Fruit fly (Drosophila melanogaster) whole organism: ENCODE data around the gene CG4496.

Source experiments
- CG8478 ChIP-seq: fragments of >200 bp; optimal IDR thresholded peaks from 2 replicates; lab custom pipeline; 2018; ENCODE audit warnings: inconsistent platforms
- Dll ChIP-seq: fragments of >200 bp; optimal IDR thresholded peaks from 2 replicates; lab custom pipeline; 2017
- EcR ChIP-seq, 2 experiments: fragments of >200 bp; optimal IDR thresholded peaks; 2 replicates each; lab custom pipeline; 2017; ENCODE audit warnings: missing biosample characterization in 2 of 2, missing genetic modification characterization in 2 of 2, missing genetic modification reagents in 2 of 2
- pan ChIP-seq: fragments of >200 bp; optimal IDR thresholded peaks from 2 replicates; lab custom pipeline; 2017
- psq ChIP-seq: fragments of >200 bp; optimal IDR thresholded peaks from 2 replicates; lab custom pipeline; 2017
- usp ChIP-seq: fragments of >200 bp; optimal IDR thresholded peaks from 2 replicates; lab custom pipeline; 2017; ENCODE audit warnings: missing biosample characterization, missing genetic modification characterization, mixed read lengths

DNA sequence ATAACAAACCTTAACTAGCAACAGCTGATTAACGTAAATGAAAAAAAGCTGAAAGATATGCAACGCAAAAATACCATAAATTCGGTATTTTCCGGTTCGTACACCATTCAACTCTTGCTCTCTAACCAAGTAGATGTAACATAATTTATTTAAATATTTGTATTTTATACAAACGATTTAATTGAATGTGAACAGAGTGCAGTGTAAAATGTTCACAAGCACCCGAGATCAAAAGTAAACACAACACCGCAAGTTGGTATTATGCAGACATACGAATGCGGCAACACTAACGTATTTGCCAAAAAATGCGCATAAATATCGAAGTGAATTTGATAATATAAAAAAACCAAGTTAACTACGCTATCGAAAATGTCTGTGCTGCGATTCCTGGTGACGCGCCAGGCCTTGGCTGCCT lies 7.8 kb downstream of the CG4496 start, which contains the start of gene MICU1:
- TF ChIP-seq CG8478 (lab: Kevin White, UChicago) (no peak), Dll (no peak), psq (no peak), EcR (GFP tag; optimal IDR thresholded peaks at IDR 0.05; lab: Kevin White, UChicago) (no peak), usp (no peak), pan (lab: Kevin White, UChicago) (no peak)
